Worm (Caenorhabditis elegans) whole organism, mixed stage, embryonic: ENCODE data around the gene Y113G7A.12.

Source experiments
- ces-1 ChIP-seq: fragments of 150-350 bp; optimal IDR thresholded peaks from 2 replicates; lab custom pipeline; 2014; ENCODE audit warnings: missing biosample characterization, missing genetic modification reagents, missing genetic modification characterization
- hlh-1 ChIP-seq: fragments of 150-350 bp; optimal IDR thresholded peaks from 2 replicates; lab custom pipeline; 2014; ENCODE audit warnings: missing biosample characterization, missing genetic modification reagents, missing genetic modification characterization
- mab-5 ChIP-seq: fragments of 150-350 bp; optimal IDR thresholded peaks from 2 replicates; lab custom pipeline; 2014; ENCODE audit warnings: missing biosample characterization, missing genetic modification characterization
- mep-1 ChIP-seq: fragments of 150-350 bp; optimal IDR thresholded peaks from 2 replicates; lab custom pipeline; 2017; ENCODE audit warnings: missing biosample characterization, missing genetic modification reagents, missing genetic modification characterization, inconsistent platforms
- nhr-2 ChIP-seq: fragments of 150-350 bp; optimal IDR thresholded peaks from 2 replicates; lab custom pipeline; 2014; ENCODE audit warnings: missing biosample characterization, missing genetic modification characterization
- ztf-11 ChIP-seq: fragments of 150-350 bp; optimal IDR thresholded peaks from 2 replicates; lab custom pipeline; 2014; ENCODE audit warnings: missing biosample characterization, missing genetic modification characterization

ce11 chrV:20120623-20121165 lies 21.7 kb upstream of the Y113G7A.12 start, which contains the start of gene ncx-1:
- no peak for TF ChIP-seq ztf-11 (tag; lab: Kevin White, UChicago)
- TF ChIP-seq mep-1 (tag; lab: Kevin White, UChicago), result no peak
- no peak for TF ChIP-seq ces-1 (GFP tag; lab: Kevin White, UChicago)
- no peak for TF ChIP-seq hlh-1 (tag; lab: Kevin White, UChicago)
- no peak for TF ChIP-seq nhr-2 (tag; lab: Kevin White, UChicago)
- no peak for TF ChIP-seq mab-5 (tag; lab: Kevin White, UChicago)
